Worm (Caenorhabditis elegans): ENCODE results near the gene oops-1.

The oops-1 gene

DNA sequence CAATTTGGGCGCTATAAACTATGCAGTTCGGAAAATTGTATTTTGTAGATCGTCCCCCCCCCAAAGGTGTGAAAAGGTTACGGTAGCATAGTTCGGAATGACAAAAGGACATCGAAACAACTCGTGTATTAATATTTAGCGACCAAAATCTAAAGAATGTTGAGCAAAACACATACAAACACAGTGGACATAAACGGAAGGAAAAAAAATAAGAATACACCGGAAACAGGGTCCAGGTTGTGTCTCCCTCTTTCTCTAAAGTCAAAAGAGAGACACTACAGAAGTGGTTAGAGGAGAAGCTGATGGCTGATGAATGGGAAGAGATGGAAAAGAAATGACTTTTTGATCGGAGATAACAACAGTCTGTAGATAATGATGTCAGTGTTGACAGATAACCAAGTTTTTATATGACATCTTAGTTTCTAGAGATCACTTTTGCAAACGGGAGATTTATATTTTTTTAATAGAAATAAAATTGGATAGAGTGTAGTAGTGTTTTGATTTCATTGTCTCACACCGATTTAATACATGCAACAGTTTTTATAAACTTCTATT is 33.6 kb downstream of the oops-1 start (continued):
- TF ChIP-seq efl-3 (GFP tag; optimal IDR thresholded peaks at IDR 0.05) (no peak), ztf-11 (tag; optimal IDR thresholded peaks at IDR 0.05) (no peak), alr-1 (tag; optimal IDR thresholded peaks at IDR 0.05; ENCODE audit: borderline replicate concordance) (no peak), hpl-2 (GFP tag; optimal IDR thresholded peaks at IDR 0.05) (no peak), unc-86 (tag; optimal IDR thresholded peaks at IDR 0.05) (no peak), unc-130 (tag; optimal IDR thresholded peaks at IDR 0.05) (no peak), pqm-1 (tag; optimal IDR thresholded peaks at IDR 0.05) (no peak), nhr-71 (tag; optimal IDR thresholded peaks at IDR 0.05) (peak; percentile 63)

DNA sequence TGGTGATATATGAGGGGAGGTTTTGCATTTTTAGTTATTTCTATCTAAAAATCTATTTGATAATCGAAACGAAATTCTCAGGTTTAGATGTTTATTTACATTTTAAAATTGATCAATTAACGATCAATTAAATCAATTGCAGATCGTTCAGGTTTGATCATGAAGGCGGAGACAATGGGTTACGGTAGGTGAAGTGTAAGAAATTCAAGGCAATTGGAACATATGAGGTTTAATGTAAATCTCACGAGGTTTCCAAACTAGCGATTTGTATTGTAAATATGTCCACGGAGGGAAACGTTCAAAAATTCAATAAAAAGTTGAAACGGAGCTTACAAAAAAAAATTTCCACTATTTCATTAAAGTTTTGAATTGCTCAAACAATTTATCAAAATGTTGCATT is 34.4 kb downstream of the oops-1 start:
- TF ChIP-seq nhr-71 (tag; optimal IDR thresholded peaks at IDR 0.05): peak; percentile 5
- peak; percentile 64 for TF ChIP-seq nhr-85 (tag)
- TF ChIP-seq nhr-76 (tag; optimal IDR thresholded peaks at IDR 0.05): no peak

DNA sequence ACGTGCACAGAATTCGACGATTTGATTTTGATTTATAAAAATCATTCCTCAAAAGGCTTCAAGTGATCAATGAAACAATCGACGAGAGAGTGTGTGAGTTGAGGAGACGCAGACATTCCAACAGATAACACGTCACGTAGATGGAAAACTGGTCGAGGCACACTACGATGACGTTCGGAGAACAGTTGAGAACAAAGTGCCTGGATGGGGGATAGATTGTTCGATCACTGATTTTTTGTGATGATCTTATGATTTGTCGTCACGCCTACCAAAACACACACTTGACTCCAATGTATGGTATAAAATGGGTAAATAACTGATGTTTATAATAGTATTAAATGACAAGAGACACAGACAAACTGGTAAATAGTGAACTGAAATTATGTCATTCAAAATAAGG is 35.6 kb downstream of the oops-1 start:
- TF ChIP-seq ztf-4 (tag; optimal IDR thresholded peaks at IDR 0.05): no peak
- TF ChIP-seq mep-1 (tag; optimal IDR thresholded peaks at IDR 0.05): no peak
- TF ChIP-seq nhr-90 (tag; optimal IDR thresholded peaks at IDR 0.05; ENCODE audit: poor library complexity): peak; percentile 82
- no peak for TF ChIP-seq ceh-8 (GFP tag; optimal IDR thresholded peaks at IDR 0.05)
- no peak for TF ChIP-seq nhr-77 (tag; optimal IDR thresholded peaks at IDR 0.05)
- TF ChIP-seq tlp-1 (tag; optimal IDR thresholded peaks at IDR 0.05): no peak
- TF ChIP-seq efl-3 (GFP tag; optimal IDR thresholded peaks at IDR 0.05): no peak
- no peak for TF ChIP-seq pqm-1 (tag; optimal IDR thresholded peaks at IDR 0.05)
- no peak for TF ChIP-seq alr-1 (tag; optimal IDR thresholded peaks at IDR 0.05; ENCODE audit: borderline replicate concordance)
- TF ChIP-seq aly-2 (tag; optimal IDR thresholded peaks at IDR 0.05): no peak
- no peak for TF ChIP-seq lsy-2 (tag; optimal IDR thresholded peaks at IDR 0.05)
- TF ChIP-seq lin-15B (tag; optimal IDR thresholded peaks at IDR 0.05): no peak
- no peak for TF ChIP-seq dsc-1 (tag; optimal IDR thresholded peaks at IDR 0.05)
- no peak for TF ChIP-seq unc-62 (GFP tag; optimal IDR thresholded peaks at IDR 0.05)
- no peak for TF ChIP-seq ceh-90 (tag; optimal IDR thresholded peaks at IDR 0.05)
- TF ChIP-seq elt-3 (tag; optimal IDR thresholded peaks at IDR 0.05): peak in 2 of 6 experiments; percentile 33 to 34
- TF ChIP-seq unc-30 (tag; optimal IDR thresholded peaks at IDR 0.05): no peak
- no peak for TF ChIP-seq egl-27 (tag; optimal IDR thresholded peaks at IDR 0.05)
- TF ChIP-seq snpc-4 (tag; optimal IDR thresholded peaks at IDR 0.05): no peak
- no peak for TF ChIP-seq vab-15 (tag; optimal IDR thresholded peaks at IDR 0.05)
- peak in 1 of 2 experiments; percentile 66 for TF ChIP-seq mdl-1 (tag; optimal IDR thresholded peaks at IDR 0.05)
- TF ChIP-seq aha-1 (tag; optimal IDR thresholded peaks at IDR 0.05): no peak
- TF ChIP-seq nhr-47 (tag; optimal IDR thresholded peaks at IDR 0.05): peak; percentile 49
- no peak for TF ChIP-seq ceh-82 (tag; optimal IDR thresholded peaks at IDR 0.05)
- TF ChIP-seq unc-86 (tag; optimal IDR thresholded peaks at IDR 0.05): no peak
- no peak for TF ChIP-seq egl-13 (tag; optimal IDR thresholded peaks at IDR 0.05)
- no peak for TF ChIP-seq efl-1 (optimal IDR thresholded peaks at IDR 0.05)
- peak in 1 of 2 experiments; percentile 94 for TF ChIP-seq efl-1 (GFP tag; optimal IDR thresholded peaks at IDR 0.05 in 1 of 2)
- no peak for TF ChIP-seq skn-1 (tag; optimal IDR thresholded peaks at IDR 0.05)
- peak; percentile 62 for TF ChIP-seq snu-23 (GFP tag; optimal IDR thresholded peaks at IDR 0.05)
- TF ChIP-seq sup-37 (GFP tag; optimal IDR thresholded peaks at IDR 0.05): no peak
- peak in 1 of 2 experiments; percentile 58 for TF ChIP-seq lin-35 (GFP tag; optimal IDR thresholded peaks at IDR 0.05)
- no peak for TF ChIP-seq nhr-28 (tag; optimal IDR thresholded peaks at IDR 0.05)
- no peak for TF ChIP-seq nhr-76 (tag; optimal IDR thresholded peaks at IDR 0.05)
- TF ChIP-seq nhr-19 (GFP tag; conservative IDR thresholded peaks at IDR 0.05): peak; percentile 69
- no peak for TF ChIP-seq unc-98 (GFP tag; IDR thresholded peaks at IDR 0.05)
- TF ChIP-seq lin-13 (GFP tag; optimal IDR thresholded peaks at IDR 0.05): no peak
- TF ChIP-seq nhr-237 (tag; optimal IDR thresholded peaks at IDR 0.05): no peak
- peak; percentile 77 for TF ChIP-seq tbx-2 (tag; optimal IDR thresholded peaks at IDR 0.05)
- no peak for TF ChIP-seq hpl-2 (GFP tag; optimal IDR thresholded peaks at IDR 0.05)
- no peak for TF ChIP-seq fkh-8 (tag; optimal IDR thresholded peaks at IDR 0.05)
- TF ChIP-seq zip-4 (GFP tag; optimal IDR thresholded peaks at IDR 0.05): no peak
- TF ChIP-seq blmp-1 (tag; optimal IDR thresholded peaks at IDR 0.05): peak; percentile 3
- no peak for TF ChIP-seq pag-3 (tag; optimal IDR thresholded peaks at IDR 0.05; ENCODE audit: borderline replicate concordance, insufficient read depth)

Data from whole organism, L1 larva.